Worm (Caenorhabditis elegans) whole organism, L3 larva: ENCODE results near the gene ulp-2.

Experiments used
- ZK546.5 ChIP-seq: sonication (generic microtip); optimal IDR thresholded peaks from 2 replicates; lab custom pipeline; 2017; ENCODE audit warnings: missing biosample characterization, missing genetic modification characterization
- ama-1 ChIP-seq: fragments of 150-350 bp; optimal IDR thresholded peaks from 2 replicates; lab custom pipeline; 2018
- ceh-28 ChIP-seq: fragments of 150-350 bp; optimal IDR thresholded peaks from 2 replicates; lab custom pipeline; 2014; ENCODE audit warnings: missing biosample characterization, missing genetic modification reagents, missing genetic modification characterization
- lin-39 ChIP-seq: fragments of 150-350 bp; optimal IDR thresholded peaks from 2 replicates; lab custom pipeline; 2018; ENCODE audit warnings: missing biosample characterization, missing genetic modification reagents, missing genetic modification characterization
- nhr-25 ChIP-seq: sonication (generic microtip); optimal IDR thresholded peaks from 2 replicates; lab custom pipeline; 2017; ENCODE audit warnings: missing biosample characterization, missing genetic modification characterization
- nhr-28 ChIP-seq: fragments of 150-350 bp; optimal IDR thresholded peaks from 2 replicates; lab custom pipeline; 2014; ENCODE audit warnings: missing biosample characterization, missing genetic modification characterization
- pha-4 ChIP-seq: fragments of 150-350 bp; optimal IDR thresholded peaks from 2 replicates; lab custom pipeline; 2014; ENCODE audit warnings: missing biosample characterization, missing genetic modification reagents, missing genetic modification characterization
- pqm-1 ChIP-seq: fragments of 150-350 bp; optimal IDR thresholded peaks from 2 replicates; lab custom pipeline; 2017; ENCODE audit warnings: missing biosample characterization, missing genetic modification characterization, inconsistent platforms
- unc-39 ChIP-seq: sonication (generic microtip); optimal IDR thresholded peaks from 4 replicates; lab custom pipeline; 2017; ENCODE audit warnings: missing biosample characterization, missing genetic modification characterization

DNA sequence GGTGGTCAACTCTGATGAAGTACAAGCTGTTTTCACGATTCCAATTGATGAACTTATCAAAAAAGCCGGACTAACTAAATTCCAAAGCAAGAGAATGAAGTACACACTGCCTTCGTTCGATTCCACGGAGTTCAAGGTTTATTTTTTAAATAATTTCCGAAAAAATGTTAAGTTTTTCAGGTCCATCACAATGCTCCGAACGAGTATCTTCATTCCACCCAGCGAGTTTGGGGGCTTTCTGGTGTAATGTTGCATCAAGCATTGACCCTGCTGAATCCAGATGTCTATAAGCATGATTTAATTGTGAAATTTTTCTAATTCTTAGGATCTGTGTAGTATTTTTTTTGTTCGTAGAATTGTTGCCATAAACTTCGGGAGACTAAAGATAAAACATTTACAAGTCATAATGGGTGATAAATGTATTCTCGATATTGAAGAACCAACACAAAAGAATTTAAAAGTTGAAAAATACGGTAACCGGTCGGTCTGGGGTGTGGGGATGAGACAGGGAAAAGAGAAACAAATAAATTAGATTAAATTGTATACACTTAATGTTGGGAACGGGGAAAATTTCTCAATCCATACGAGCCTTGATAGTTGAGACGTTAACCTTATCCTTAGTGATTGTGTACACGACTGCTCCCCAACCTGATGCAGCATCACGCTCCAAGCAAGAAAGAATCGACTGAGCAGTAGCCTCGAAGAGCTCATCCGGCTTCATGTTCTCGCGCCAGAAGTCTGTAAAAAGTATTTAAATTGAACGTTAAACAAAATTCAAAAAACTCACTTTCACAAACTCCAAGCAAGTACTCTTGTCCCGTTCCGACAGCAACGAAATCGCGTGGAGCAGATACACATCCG lies 5.3 kb downstream of the ulp-2 start:
- TF ChIP-seq nhr-25 (tag; lab: Kevin White, UChicago) (no peak), unc-39 (tag; lab: Kevin White, UChicago) (no peak), pqm-1 (tag; lab: Kevin White, UChicago) (no peak), lin-39 (no peak), nhr-28 (tag; lab: Kevin White, UChicago) (no peak), ama-1 (lab: Kevin White, UChicago) (no peak), ceh-28 (tag; lab: Kevin White, UChicago) (no peak), pha-4 (tag; lab: Kevin White, UChicago) (no peak), ZK546.5 (tag; lab: Kevin White, UChicago) (no peak)
